Worm (Caenorhabditis elegans): ENCODE results near the gene ver-4.

The ver-4 gene

DNA sequence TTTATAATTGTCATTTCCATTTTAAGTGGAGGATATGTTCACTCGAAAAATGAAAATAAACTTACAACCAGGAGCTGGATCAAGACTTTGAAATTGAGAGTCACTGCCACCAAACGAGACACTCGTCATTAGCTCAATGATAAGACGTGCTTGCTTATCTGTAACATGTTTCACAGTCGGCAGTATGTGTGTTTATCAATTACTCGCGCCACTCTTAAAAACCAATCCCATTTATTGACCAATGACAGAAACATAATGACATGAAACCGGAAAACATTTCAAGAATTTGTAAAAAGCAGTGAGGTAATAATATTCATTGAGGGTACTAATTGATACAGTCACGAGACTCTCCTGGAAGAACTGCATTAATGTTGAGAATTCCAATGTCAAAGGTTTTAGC is 25.9 kb downstream of the ver-4 start, which contains the start of gene del-5:
del-5 (minus strand) TSS at position 130 of the 400 bp plus-strand sequence.
- no peak for TF ChIP-seq tbx-11 (GFP tag; IDR thresholded peaks at IDR 0.05)
- TF ChIP-seq hnd-1 (tag; optimal IDR thresholded peaks at IDR 0.05) = no peak
- TF ChIP-seq B0310.2 (tag; optimal IDR thresholded peaks at IDR 0.05) = no peak
- TF ChIP-seq aly-1 (tag; optimal IDR thresholded peaks at IDR 0.05) = no peak
- TF ChIP-seq tra-4 (tag; optimal IDR thresholded peaks at IDR 0.05) = no peak

DNA sequence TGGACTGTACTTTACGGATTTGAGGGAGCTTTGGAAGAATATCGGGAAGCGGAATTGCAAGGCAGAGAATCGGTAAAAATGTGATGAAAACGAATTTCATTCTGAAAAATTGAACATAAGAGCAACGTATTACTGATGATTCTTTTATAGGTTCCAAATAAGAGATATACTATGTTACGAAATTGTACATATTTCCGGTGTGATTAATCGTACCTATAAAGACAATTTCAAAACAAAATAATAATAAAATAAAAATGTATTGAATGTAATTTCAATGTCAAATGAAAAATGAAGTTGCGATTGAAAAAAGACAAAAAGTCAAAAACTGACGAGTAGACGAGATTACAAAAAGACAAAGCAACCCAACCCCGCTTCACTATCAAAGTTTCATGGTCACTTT is 26.8 kb downstream of the ver-4 start, which contains the start of gene ttr-31:
ttr-31 (minus strand) TSS at position 101 of the 400 bp plus-strand sequence.
- no peak for TF ChIP-seq ceh-13 (GFP tag; optimal IDR thresholded peaks at IDR 0.05)
- no peak for TF ChIP-seq ets-7 (tag; optimal IDR thresholded peaks at IDR 0.05)
- TF ChIP-seq hnd-1 (tag; optimal IDR thresholded peaks at IDR 0.05) = no peak
- no peak for TF ChIP-seq aly-1 (tag; optimal IDR thresholded peaks at IDR 0.05)
- TF ChIP-seq pes-1 (GFP tag; IDR thresholded peaks at IDR 0.05) = no peak
- TF ChIP-seq sea-1 (GFP tag; conservative IDR thresholded peaks at IDR 0.05) = no peak
- no peak for TF ChIP-seq ama-1 (optimal IDR thresholded peaks at IDR 0.05)
- TF ChIP-seq flt-1 (GFP tag; IDR thresholded peaks at IDR 0.05) = no peak
- TF ChIP-seq B0310.2 (tag; optimal IDR thresholded peaks at IDR 0.05) = no peak
- TF ChIP-seq tbx-11 (GFP tag; IDR thresholded peaks at IDR 0.05) = no peak
- TF ChIP-seq hmbx-1 (tag; optimal IDR thresholded peaks at IDR 0.05) = no peak
- TF ChIP-seq F13C5.2 (tag; optimal IDR thresholded peaks at IDR 0.05) = no peak
- TF ChIP-seq scrt-1 (GFP tag; IDR thresholded peaks at IDR 0.05) = no peak
- TF ChIP-seq ceh-36 (tag; optimal IDR thresholded peaks at IDR 0.05) = no peak
- TF ChIP-seq tra-4 (tag; optimal IDR thresholded peaks at IDR 0.05) = no peak
- TF ChIP-seq tbx-37 (GFP tag; conservative IDR thresholded peaks at IDR 0.05) = no peak

DNA sequence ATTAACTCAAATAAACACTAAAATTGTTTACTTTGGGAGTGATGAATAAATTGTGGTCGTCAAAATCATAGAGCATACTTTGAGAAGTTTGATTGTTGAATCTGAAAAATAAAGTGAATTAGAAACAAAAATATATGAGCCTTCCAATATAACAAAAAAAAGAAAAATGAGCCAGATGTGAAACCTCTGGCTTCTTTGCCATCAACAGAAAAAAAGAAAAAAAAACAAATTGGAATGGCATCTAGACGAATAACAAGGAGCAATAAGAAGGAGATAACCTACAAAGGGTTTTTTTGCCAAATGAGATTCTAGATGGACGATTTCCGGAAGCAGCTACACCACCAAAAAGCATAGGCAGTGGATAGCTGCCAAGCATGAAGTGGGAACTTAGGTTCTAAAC is 28.4 kb downstream of the ver-4 start, which contains the start of gene F58A3.4:
F58A3.4 (minus strand) TSS at position 101 of the 400 bp plus-strand sequence.
- TF ChIP-seq F13C5.2 (tag; optimal IDR thresholded peaks at IDR 0.05) = no peak
- TF ChIP-seq hmg-4 (GFP tag; optimal IDR thresholded peaks at IDR 0.05) = no peak
- no peak for TF ChIP-seq hnd-1 (tag; optimal IDR thresholded peaks at IDR 0.05)
- no peak for TF ChIP-seq ceh-13 (GFP tag; optimal IDR thresholded peaks at IDR 0.05)
- no peak for TF ChIP-seq scrt-1 (GFP tag; IDR thresholded peaks at IDR 0.05)
- no peak for TF ChIP-seq tbx-37 (GFP tag; conservative IDR thresholded peaks at IDR 0.05)
- no peak for TF ChIP-seq tra-4 (tag; optimal IDR thresholded peaks at IDR 0.05)
- no peak for TF ChIP-seq ceh-36 (tag; optimal IDR thresholded peaks at IDR 0.05)
- no peak for TF ChIP-seq hmbx-1 (tag; optimal IDR thresholded peaks at IDR 0.05)

ce11 chrX:11012337-11012736 is 30.2 kb downstream of the ver-4 start, which contains the start of gene F58A3.3:
Gene F58A3.3 (plus strand): TSS chrX:11012637.
- TF ChIP-seq flt-1 (GFP tag; IDR thresholded peaks at IDR 0.05) = no peak
- TF ChIP-seq sea-1 (GFP tag; conservative IDR thresholded peaks at IDR 0.05) = no peak
- no peak for TF ChIP-seq hmg-4 (GFP tag; optimal IDR thresholded peaks at IDR 0.05)
- no peak for TF ChIP-seq ceh-36 (tag; optimal IDR thresholded peaks at IDR 0.05)
- TF ChIP-seq ceh-13 (GFP tag; optimal IDR thresholded peaks at IDR 0.05) = no peak
- no peak for TF ChIP-seq tbx-11 (GFP tag; IDR thresholded peaks at IDR 0.05)
- no peak for TF ChIP-seq pes-1 (GFP tag; IDR thresholded peaks at IDR 0.05)
- no peak for TF ChIP-seq aly-1 (tag; optimal IDR thresholded peaks at IDR 0.05)
- no peak for TF ChIP-seq hnd-1 (tag; optimal IDR thresholded peaks at IDR 0.05)
- no peak for TF ChIP-seq tbx-37 (GFP tag; conservative IDR thresholded peaks at IDR 0.05)

DNA sequence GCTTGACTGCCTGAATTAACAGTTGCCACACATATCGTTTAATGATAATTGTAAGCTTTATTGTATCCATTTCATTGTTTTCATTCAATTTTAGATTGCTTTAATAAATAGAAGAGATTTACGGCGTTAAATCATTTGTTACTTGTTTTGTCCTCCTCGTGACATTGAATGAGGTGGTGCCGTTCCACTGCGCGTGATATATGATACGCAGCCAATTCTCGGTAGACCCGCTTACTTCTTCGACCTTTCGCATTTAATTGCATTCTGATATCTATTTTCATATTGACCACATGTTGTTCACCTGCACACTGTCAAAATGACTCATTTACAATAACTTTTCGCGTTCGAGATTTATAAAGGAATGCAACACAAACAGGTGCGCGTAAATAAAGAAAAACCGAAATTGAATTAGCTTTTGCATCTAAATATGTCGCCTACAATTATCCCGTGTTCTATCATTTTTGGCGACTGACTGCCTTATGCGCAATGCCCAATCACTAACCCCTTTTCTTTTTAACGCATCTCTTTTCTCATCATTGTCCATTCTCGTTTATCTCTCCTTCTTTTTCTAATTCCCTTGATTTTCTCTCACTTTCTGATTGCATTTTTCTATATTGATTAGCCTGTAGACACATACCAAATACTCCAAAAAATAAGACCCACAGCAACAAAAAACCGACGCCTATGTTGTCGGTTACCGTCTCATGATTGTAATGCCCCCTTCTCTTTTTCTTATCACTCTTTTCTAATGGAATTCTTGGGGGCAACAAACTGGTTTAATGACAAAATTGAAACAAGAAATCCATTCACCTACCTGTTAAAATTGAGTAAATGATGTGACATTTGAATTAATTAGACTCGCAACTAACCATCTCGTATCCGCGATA is 32.5 kb downstream of the ver-4 start:
- no peak for TF ChIP-seq tbx-11 (GFP tag; IDR thresholded peaks at IDR 0.05)
- no peak for TF ChIP-seq ama-1 (optimal IDR thresholded peaks at IDR 0.05)
- no peak for TF ChIP-seq F13C5.2 (tag; optimal IDR thresholded peaks at IDR 0.05)
- TF ChIP-seq ets-7 (tag; optimal IDR thresholded peaks at IDR 0.05) = no peak
- TF ChIP-seq B0310.2 (tag; optimal IDR thresholded peaks at IDR 0.05) = no peak
- no peak for TF ChIP-seq tbx-37 (GFP tag; conservative IDR thresholded peaks at IDR 0.05)
- TF ChIP-seq hmbx-1 (tag; optimal IDR thresholded peaks at IDR 0.05) = no peak
- no peak for TF ChIP-seq ceh-36 (tag; optimal IDR thresholded peaks at IDR 0.05)
- TF ChIP-seq hmg-4 (GFP tag; optimal IDR thresholded peaks at IDR 0.05) = no peak
- no peak for TF ChIP-seq aly-1 (tag; optimal IDR thresholded peaks at IDR 0.05)
- TF ChIP-seq flt-1 (GFP tag; IDR thresholded peaks at IDR 0.05) = no peak
- TF ChIP-seq sea-1 (GFP tag; conservative IDR thresholded peaks at IDR 0.05) = no peak
- no peak for TF ChIP-seq scrt-1 (GFP tag; IDR thresholded peaks at IDR 0.05)
- no peak for TF ChIP-seq pes-1 (GFP tag; IDR thresholded peaks at IDR 0.05)
- TF ChIP-seq hnd-1 (tag; optimal IDR thresholded peaks at IDR 0.05) = no peak
- TF ChIP-seq ceh-13 (GFP tag; optimal IDR thresholded peaks at IDR 0.05) = no peak

DNA sequence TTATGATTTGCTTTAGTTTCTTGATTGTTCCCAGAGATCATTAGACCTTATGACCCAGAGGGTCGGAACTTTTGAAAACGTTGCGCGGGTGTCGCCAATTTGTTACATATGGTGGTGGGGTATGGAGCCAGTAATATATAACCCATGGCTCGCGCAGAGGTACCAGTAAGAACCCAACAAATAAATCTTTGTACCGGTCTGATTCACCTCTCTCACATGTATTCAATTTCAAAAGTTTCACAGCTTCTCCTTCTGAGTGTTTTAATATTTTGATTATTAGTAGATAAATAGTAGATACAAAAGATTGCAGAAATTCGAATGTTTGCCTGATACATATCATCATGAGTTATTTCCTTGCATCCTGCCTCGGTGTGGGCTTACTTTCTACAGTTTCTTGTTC is 33.9 kb downstream of the ver-4 start, which contains the start of gene egl-15:
egl-15 (plus strand) TSS at position 301 of the 400 bp plus-strand sequence.
- TF ChIP-seq flt-1 (GFP tag; IDR thresholded peaks at IDR 0.05) (no peak), F13C5.2 (tag; optimal IDR thresholded peaks at IDR 0.05) (no peak), hmg-4 (GFP tag; optimal IDR thresholded peaks at IDR 0.05) (no peak), pes-1 (GFP tag; IDR thresholded peaks at IDR 0.05) (no peak), hnd-1 (tag; optimal IDR thresholded peaks at IDR 0.05) (no peak), tra-4 (tag; optimal IDR thresholded peaks at IDR 0.05) (no peak), tbx-11 (GFP tag; IDR thresholded peaks at IDR 0.05) (no peak), aly-1 (tag; optimal IDR thresholded peaks at IDR 0.05) (no peak), sea-1 (GFP tag; conservative IDR thresholded peaks at IDR 0.05) (no peak), ama-1 (optimal IDR thresholded peaks at IDR 0.05) (no peak)

DNA sequence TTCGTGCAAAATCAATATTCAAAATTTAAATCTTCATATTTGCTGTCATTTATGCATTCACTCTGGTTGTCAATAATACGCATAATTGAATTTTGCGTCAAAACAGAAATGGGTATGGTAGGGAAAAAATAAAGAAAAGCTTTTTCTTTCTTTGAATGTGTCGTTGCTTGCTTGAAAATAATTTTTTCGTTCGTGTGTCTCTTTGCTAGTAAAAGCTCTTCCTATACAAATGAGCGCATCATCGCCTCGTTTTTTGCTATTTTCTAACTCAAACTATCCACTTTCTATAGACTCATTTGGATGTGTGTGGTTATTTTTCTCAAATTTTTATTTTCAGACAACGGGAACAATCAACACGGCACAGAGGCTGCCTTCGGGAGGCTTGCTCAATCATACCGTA is 46.5 kb downstream of the ver-4 start, which contains the start of gene ldb-1:
ldb-1 (plus strand) TSS at position 301 of the 400 bp plus-strand sequence.
- no peak for TF ChIP-seq tbx-11 (GFP tag; IDR thresholded peaks at IDR 0.05)
- no peak for TF ChIP-seq hnd-1 (tag; optimal IDR thresholded peaks at IDR 0.05)
- TF ChIP-seq tra-4 (tag; optimal IDR thresholded peaks at IDR 0.05) = no peak
- TF ChIP-seq ets-7 (tag; optimal IDR thresholded peaks at IDR 0.05) = no peak
- no peak for TF ChIP-seq ceh-36 (tag; optimal IDR thresholded peaks at IDR 0.05)
